Worm (Caenorhabditis elegans) whole organism, L3 larva: Measurements from ENCODE around the gene Y55B1BL.1.

Source experiments
- ZK546.5 ChIP-seq: sonication (generic microtip); optimal IDR thresholded peaks from 2 replicates; lab custom pipeline; 2017; ENCODE audit warnings: missing biosample characterization, missing genetic modification characterization
- aly-2 ChIP-seq: fragments of 150-350 bp; optimal IDR thresholded peaks from 2 replicates; lab custom pipeline; 2014; ENCODE audit warnings: missing biosample characterization, missing genetic modification characterization
- ama-1 ChIP-seq: fragments of 150-350 bp; optimal IDR thresholded peaks from 2 replicates; lab custom pipeline; 2018
- ceh-16 ChIP-seq: sonication (generic microtip); optimal IDR thresholded peaks from 2 replicates; lab custom pipeline; 2017; ENCODE audit warnings: missing biosample characterization, missing genetic modification characterization
- ceh-28 ChIP-seq: fragments of 150-350 bp; optimal IDR thresholded peaks from 2 replicates; lab custom pipeline; 2014; ENCODE audit warnings: missing biosample characterization, missing genetic modification reagents, missing genetic modification characterization
- ceh-82 ChIP-seq: fragments of 150-350 bp; optimal IDR thresholded peaks from 2 replicates; lab custom pipeline; 2014; ENCODE audit warnings: missing biosample characterization, missing genetic modification characterization
- ceh-9 ChIP-seq: sonication (generic microtip); optimal IDR thresholded peaks from 2 replicates; lab custom pipeline; 2018; ENCODE audit warnings: missing biosample characterization, missing genetic modification characterization
- daf-12 ChIP-seq: fragments of 150-350 bp; optimal IDR thresholded peaks from 2 replicates; lab custom pipeline; 2014; ENCODE audit warnings: missing biosample characterization, missing genetic modification reagents, missing genetic modification characterization
- egl-27 ChIP-seq: sonication (generic microtip); optimal IDR thresholded peaks from 4 replicates; lab custom pipeline; 2017; ENCODE audit warnings: missing biosample characterization, missing genetic modification reagents, missing genetic modification characterization
- egl-5 ChIP-seq: fragments of 150-350 bp; optimal IDR thresholded peaks from 2 replicates; lab custom pipeline; 2017; ENCODE audit warnings: missing biosample characterization, missing genetic modification reagents, missing genetic modification characterization, inconsistent platforms
- elt-2 ChIP-seq: sonication (generic microtip); optimal IDR thresholded peaks from 2 replicates; lab custom pipeline; 2016; ENCODE audit warnings: missing genetic modification reagents, mild to moderate bottlenecking, missing genetic modification characterization, missing compliant biosample characterization
- elt-3 ChIP-seq, 3 experiments: fragments of 150-350 bp in 1 of 3; sonication (generic microtip) in 2 of 3; optimal IDR thresholded peaks; 2 replicates in 2 of 3; 4 replicates in 1 of 3; lab custom pipeline; 2014 to 2017; ENCODE audit warnings: missing biosample characterization in 3 of 3, missing genetic modification characterization in 3 of 3
- fkh-10 ChIP-seq: sonication (generic microtip); optimal IDR thresholded peaks from 2 replicates; lab custom pipeline; 2017; ENCODE audit warnings: missing biosample characterization, missing genetic modification reagents, missing genetic modification characterization
- fkh-2 ChIP-seq: fragments of 150-350 bp; optimal IDR thresholded peaks from 2 replicates; lab custom pipeline; 2014; ENCODE audit warnings: missing biosample characterization, missing genetic modification reagents, missing genetic modification characterization
- hmg-11 ChIP-seq: sonication (generic microtip); optimal IDR thresholded peaks from 2 replicates; lab custom pipeline; 2016; ENCODE audit warnings: missing genetic modification characterization, missing compliant biosample characterization
- jun-1 ChIP-seq: fragments of 150-350 bp; optimal IDR thresholded peaks from 2 replicates; lab custom pipeline; 2014; ENCODE audit warnings: missing biosample characterization, missing genetic modification reagents, missing genetic modification characterization
- lin-15B ChIP-seq: fragments of 150-350 bp; optimal IDR thresholded peaks from 2 replicates; lab custom pipeline; 2014; ENCODE audit warnings: missing biosample characterization, missing genetic modification characterization
- lsy-12 ChIP-seq: sonication (generic microtip); optimal IDR thresholded peaks from 2 replicates; lab custom pipeline; 2016; ENCODE audit warnings: mild to moderate bottlenecking, missing genetic modification characterization, missing compliant biosample characterization
- mdl-1 ChIP-seq: fragments of 150-350 bp; optimal IDR thresholded peaks from 2 replicates; lab custom pipeline; 2014; ENCODE audit warnings: missing biosample characterization, missing genetic modification characterization
- nfya-1 ChIP-seq: sonication (generic microtip); optimal IDR thresholded peaks from 2 replicates; lab custom pipeline; 2017; ENCODE audit warnings: missing genetic modification characterization, mild to moderate bottlenecking, missing compliant biosample characterization, antibody characterized with exemption, moderate library complexity; ENCODE audit not compliant: insufficient read depth
- nhr-11 ChIP-seq: fragments of 150-350 bp; optimal IDR thresholded peaks from 2 replicates; lab custom pipeline; 2014; ENCODE audit warnings: missing biosample characterization, missing genetic modification characterization
- nhr-12 ChIP-seq: fragments of 150-350 bp; optimal IDR thresholded peaks from 2 replicates; lab custom pipeline; 2014; ENCODE audit warnings: missing biosample characterization, missing genetic modification characterization
- nhr-237 ChIP-seq: fragments of 150-350 bp; optimal IDR thresholded peaks from 2 replicates; lab custom pipeline; 2014; ENCODE audit warnings: missing biosample characterization, missing genetic modification characterization
- nhr-28 ChIP-seq: fragments of 150-350 bp; optimal IDR thresholded peaks from 2 replicates; lab custom pipeline; 2014; ENCODE audit warnings: missing biosample characterization, missing genetic modification characterization
- nhr-43 ChIP-seq: sonication (generic microtip); optimal IDR thresholded peaks from 2 replicates; lab custom pipeline; 2016; ENCODE audit warnings: mild to moderate bottlenecking, missing genetic modification characterization, missing compliant biosample characterization; ENCODE audit not compliant: poor library complexity, severe bottlenecking
- nhr-67 ChIP-seq: fragments of 150-350 bp; optimal IDR thresholded peaks from 2 replicates; lab custom pipeline; 2014; ENCODE audit warnings: missing biosample characterization, missing genetic modification characterization
- nhr-76 ChIP-seq: fragments of 150-350 bp; sonication (generic microtip); optimal IDR thresholded peaks from 5 replicates; lab custom pipeline; 2014; ENCODE audit warnings: missing biosample characterization, missing genetic modification characterization
- nhr-77 ChIP-seq: fragments of 150-350 bp; optimal IDR thresholded peaks from 2 replicates; lab custom pipeline; 2014; ENCODE audit warnings: missing biosample characterization, missing genetic modification characterization
- pha-4 ChIP-seq: fragments of 150-350 bp; optimal IDR thresholded peaks from 2 replicates; lab custom pipeline; 2014; ENCODE audit warnings: missing biosample characterization, missing genetic modification reagents, missing genetic modification characterization
- pqm-1 ChIP-seq: fragments of 150-350 bp; optimal IDR thresholded peaks from 2 replicates; lab custom pipeline; 2017; ENCODE audit warnings: missing biosample characterization, missing genetic modification characterization, inconsistent platforms
- skn-1 ChIP-seq: fragments of 150-350 bp; optimal IDR thresholded peaks from 2 replicates; lab custom pipeline; 2014; ENCODE audit warnings: missing biosample characterization, missing genetic modification characterization
- snpc-4 ChIP-seq: fragments of 150-350 bp; optimal IDR thresholded peaks from 2 replicates; lab custom pipeline; 2014; ENCODE audit warnings: missing biosample characterization, missing genetic modification characterization
- tbx-2 ChIP-seq: sonication (generic microtip); optimal IDR thresholded peaks from 2 replicates; lab custom pipeline; 2016; ENCODE audit warnings: mild to moderate bottlenecking, missing genetic modification characterization, missing compliant biosample characterization
- unc-39 ChIP-seq: sonication (generic microtip); optimal IDR thresholded peaks from 4 replicates; lab custom pipeline; 2017; ENCODE audit warnings: missing biosample characterization, missing genetic modification characterization
- unc-62 ChIP-seq: fragments of 150-350 bp; sonication (generic microtip); optimal IDR thresholded peaks from 4 replicates; lab custom pipeline; 2014; ENCODE audit warnings: missing biosample characterization, missing genetic modification reagents, missing genetic modification characterization
- zag-1 ChIP-seq: fragments of 150-350 bp; optimal IDR thresholded peaks from 2 replicates; lab custom pipeline; 2014; ENCODE audit warnings: missing biosample characterization, missing genetic modification characterization
- ztf-11 ChIP-seq: fragments of 150-350 bp; optimal IDR thresholded peaks from 2 replicates; lab custom pipeline; 2014; ENCODE audit warnings: missing biosample characterization, missing genetic modification characterization
- ztf-4 ChIP-seq: fragments of 150-350 bp; optimal IDR thresholded peaks from 2 replicates; lab custom pipeline; 2014; ENCODE audit warnings: missing biosample characterization, missing genetic modification characterization

The Y55B1BL.1 gene

DNA sequence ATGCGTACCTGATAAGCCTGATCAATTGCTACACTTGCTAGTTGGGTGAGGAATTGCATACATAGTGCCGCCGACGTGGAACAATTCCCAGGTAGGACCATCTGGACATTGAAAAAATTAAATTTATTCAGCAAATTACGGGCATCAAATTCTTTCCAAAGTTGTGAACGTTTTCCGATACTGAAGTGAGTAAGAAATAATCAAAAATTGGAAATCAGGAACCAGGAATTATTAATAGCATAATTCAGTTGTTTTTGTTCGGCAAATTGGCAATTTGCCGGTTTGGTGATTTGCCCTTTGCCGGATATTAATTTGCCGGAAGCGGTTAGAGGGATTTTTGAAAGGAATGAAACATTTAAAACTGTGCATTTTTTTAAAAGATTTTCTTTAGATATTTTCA, 21.0 kb upstream of the Y55B1BL.1 start, which contains the start of gene gsto-3:
Gene gsto-3 (minus strand): TSS at position 101 of the 400 bp plus-strand sequence.
- no peak for TF ChIP-seq daf-12 (tag; lab: Kevin White, UChicago)
- TF ChIP-seq lsy-12: no peak
- no peak for TF ChIP-seq nhr-11 (tag; lab: Kevin White, UChicago)
- TF ChIP-seq pha-4: no peak
- no peak for TF ChIP-seq ztf-11 (tag; lab: Kevin White, UChicago)
- TF ChIP-seq nhr-12 (tag; lab: Kevin White, UChicago): no peak
- TF ChIP-seq ZK546.5: no peak
- no peak for TF ChIP-seq aly-2 (tag; lab: Kevin White, UChicago)
- no peak for TF ChIP-seq nhr-28 (tag; lab: Kevin White, UChicago)
- TF ChIP-seq fkh-10 (GFP tag; lab: Kevin White, UChicago): no peak
- no peak for TF ChIP-seq egl-5 (tag; lab: Kevin White, UChicago)
- no peak for TF ChIP-seq nhr-77 (tag; lab: Kevin White, UChicago)
- TF ChIP-seq nhr-76: no peak
- no peak for TF ChIP-seq pqm-1 (tag; lab: Kevin White, UChicago)
- no peak for TF ChIP-seq hmg-11 (tag; lab: Kevin White, UChicago)
- TF ChIP-seq ceh-9: no peak

ce11 chrIII:382470-382869, 19.7 kb upstream of the Y55B1BL.1 start, which contains the start of gene K10F12.7:
Gene K10F12.7 (minus strand): TSS chrIII:382570.
- TF ChIP-seq egl-27 (tag; lab: Kevin White, UChicago): no peak
- TF ChIP-seq nhr-67 (tag; lab: Kevin White, UChicago): no peak
- no peak for TF ChIP-seq mdl-1 (tag; lab: Kevin White, UChicago)
- no peak for TF ChIP-seq ceh-82
- TF ChIP-seq ceh-28 (tag; lab: Kevin White, UChicago): no peak
- no peak for TF ChIP-seq snpc-4 (tag; lab: Kevin White, UChicago)
- no peak for TF ChIP-seq nhr-237 (tag; lab: Kevin White, UChicago)
- no peak for TF ChIP-seq skn-1 (tag; lab: Kevin White, UChicago)
- no peak for TF ChIP-seq fkh-10 (GFP tag; lab: Kevin White, UChicago)
- no peak for TF ChIP-seq jun-1 (tag; lab: Kevin White, UChicago)
- no peak for TF ChIP-seq tbx-2
- TF ChIP-seq fkh-2 (tag; lab: Kevin White, UChicago): no peak
- TF ChIP-seq nhr-77 (tag; lab: Kevin White, UChicago): no peak
- TF ChIP-seq ama-1: no peak
- no peak for TF ChIP-seq ceh-9
- no peak for TF ChIP-seq elt-2 (tag; lab: Kevin White, UChicago)
- no peak for TF ChIP-seq hmg-11 (tag; lab: Kevin White, UChicago)
- no peak for TF ChIP-seq nfya-1 (tag; lab: Kevin White, UChicago)
- no peak for TF ChIP-seq pha-4
- no peak for TF ChIP-seq unc-39 (tag; lab: Kevin White, UChicago)

DNA sequence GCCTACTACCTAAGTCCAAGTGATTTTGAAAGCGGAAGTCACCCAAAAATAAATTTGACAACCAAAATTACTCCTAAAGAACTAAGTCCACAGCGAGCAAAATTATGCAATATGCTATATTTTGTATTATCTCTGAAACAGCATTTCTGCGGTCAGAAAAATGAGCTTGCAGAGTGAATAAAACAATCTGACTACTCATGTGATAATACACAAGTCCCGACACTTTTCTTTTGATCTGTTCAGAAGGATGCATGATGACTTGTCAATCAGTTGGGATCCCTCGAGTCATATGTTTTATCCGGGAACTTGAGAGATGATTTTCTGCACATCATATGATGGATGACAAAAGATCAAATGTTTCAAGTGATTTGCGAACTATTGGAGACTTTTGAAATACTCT, 17.1 kb upstream of the Y55B1BL.1 start:
- TF ChIP-seq zag-1 (tag; lab: Kevin White, UChicago): no peak
- TF ChIP-seq nhr-12 (tag; lab: Kevin White, UChicago): no peak
- TF ChIP-seq egl-5 (tag; lab: Kevin White, UChicago): no peak
- TF ChIP-seq ztf-11 (tag; lab: Kevin White, UChicago): no peak
- TF ChIP-seq snpc-4 (tag; lab: Kevin White, UChicago): no peak
- TF ChIP-seq nhr-43 (tag; lab: Kevin White, UChicago): no peak
- TF ChIP-seq daf-12 (tag; lab: Kevin White, UChicago): no peak
- TF ChIP-seq nhr-67 (tag; lab: Kevin White, UChicago): no peak
- no peak for TF ChIP-seq ceh-16 (tag; lab: Kevin White, UChicago)
- TF ChIP-seq unc-62: no peak
- no peak for TF ChIP-seq hmg-11 (tag; lab: Kevin White, UChicago)
- TF ChIP-seq nfya-1 (tag; lab: Kevin White, UChicago): no peak
- TF ChIP-seq ztf-4 (tag; lab: Kevin White, UChicago): no peak
- no peak for TF ChIP-seq elt-3 (tag; optimal IDR thresholded peaks at IDR 0.05; lab: Kevin White, UChicago)
- no peak for TF ChIP-seq fkh-10 (GFP tag; lab: Kevin White, UChicago)
- TF ChIP-seq nhr-11 (tag; lab: Kevin White, UChicago): no peak
- no peak for TF ChIP-seq lin-15B (tag; lab: Kevin White, UChicago)
- no peak for TF ChIP-seq aly-2 (tag; lab: Kevin White, UChicago)
- TF ChIP-seq ceh-28 (tag; lab: Kevin White, UChicago): no peak
- TF ChIP-seq, all 47 proteins: peak for 0
